Fruit fly (Drosophila melanogaster): ENCODE data around the gene CG10898.

The CG10898 gene

dm6 chr3R:11566769-11567570 lies 9.4 kb downstream of the CG10898 start, which contains the start of the genes fabp and sea (continued):
- TF ChIP-seq nerfin-1 (tag; optimal IDR thresholded peaks at IDR 0.05) (no peak), Dll (GFP tag; IDR thresholded peaks at IDR 0.05; ENCODE audit: partially characterized antibody) (0 out of 4 replicates have a peak, but pooled peaks have one; percentile 30), ind (GFP tag; optimal IDR thresholded peaks at IDR 0.05) (no peak), CG3838 (GFP tag; optimal IDR thresholded peaks at IDR 0.05) (no peak), CG11093 (GFP tag; IDR thresholded peaks at IDR 0.05) (no peak), CG14965 (GFP tag; optimal IDR thresholded peaks at IDR 0.05; ENCODE audit: borderline replicate concordance) (no peak), PHDP (tag; optimal IDR thresholded peaks at IDR 0.05) (peak; percentile 8), CG14710 (tag; optimal IDR thresholded peaks at IDR 0.05) (no peak), Abd-B (GFP tag; optimal IDR thresholded peaks at IDR 0.05) (no peak), CG3281 (GFP tag; optimal IDR thresholded peaks at IDR 0.05) (no peak), Oli (tag; optimal IDR thresholded peaks at IDR 0.05) (no peak), CkIIα-i1 (GFP tag; IDR thresholded peaks at IDR 0.05) (no peak), ERR (GFP tag; optimal IDR thresholded peaks at IDR 0.05) (no peak), grau (tag; optimal IDR thresholded peaks at IDR 0.05) (peak; percentile 17), Elba2 (GFP tag; optimal IDR thresholded peaks at IDR 0.05) (no peak), fu2 (GFP tag; optimal IDR thresholded peaks at IDR 0.05) (no peak), sqz (GFP tag; optimal IDR thresholded peaks at IDR 0.05) (no peak), Scr (GFP tag; IDR thresholded peaks at IDR 0.05; ENCODE audit: partially characterized antibody) (no peak), prd (optimal IDR thresholded peaks at IDR 0.05) (no peak), prd (GFP tag; IDR thresholded peaks at IDR 0.05) (no peak), kah (GFP tag; optimal IDR thresholded peaks at IDR 0.05) (no peak), jumu (GFP tag; optimal IDR thresholded peaks at IDR 0.05) (no peak), CG34224 (GFP tag; IDR thresholded peaks at IDR 0.05; ENCODE audit: partially characterized antibody) (peak; percentile 22; the same call in 1 of the 3 replicates), Eip74EF (GFP tag; optimal IDR thresholded peaks at IDR 0.05) (peak in 1 of 2 experiments; percentile 19), lilli (GFP tag; optimal IDR thresholded peaks at IDR 0.05) (peak; percentile 19), repo (GFP tag; optimal IDR thresholded peaks at IDR 0.05) (no peak), CG16863 (GFP tag; optimal IDR thresholded peaks at IDR 0.05) (no peak), abd-A (tag; optimal IDR thresholded peaks at IDR 0.05) (peak; percentile 59), unc-4 (GFP tag; IDR thresholded peaks at IDR 0.05; ENCODE audit: partially characterized antibody) (no peak), NC2β (GFP tag; optimal IDR thresholded peaks at IDR 0.05) (no peak), CG15696 (tag; optimal IDR thresholded peaks at IDR 0.05) (no peak), BEAF-32 (GFP tag; optimal IDR thresholded peaks at IDR 0.05) (no peak), D (optimal IDR thresholded peaks at IDR 0.05) (no peak), D (GFP tag; optimal IDR thresholded peaks at IDR 0.05) (no peak), GATAe (GFP tag; conservative IDR thresholded peaks at IDR 0.05) (no peak), Fer2 (tag; optimal IDR thresholded peaks at IDR 0.05) (no peak), sd (tag; optimal IDR thresholded peaks at IDR 0.05) (peak; percentile 85), Doc2 (GFP tag; IDR thresholded peaks at IDR 0.05) (no peak), dati (GFP tag; IDR thresholded peaks at IDR 0.05) (no peak), tx (GFP tag; optimal IDR thresholded peaks at IDR 0.05) (no peak), gro (GFP tag; optimal IDR thresholded peaks at IDR 0.05) (no peak), klu (GFP tag; IDR thresholded peaks at IDR 0.05) (no peak), CG10462 (GFP tag; optimal IDR thresholded peaks at IDR 0.05) (no peak), CG30431 (GFP tag; optimal IDR thresholded peaks at IDR 0.05) (no peak), Side (GFP tag; optimal IDR thresholded peaks at IDR 0.05) (no peak), CG2712 (tag; optimal IDR thresholded peaks at IDR 0.05) (no peak), YL-1 (GFP tag; optimal IDR thresholded peaks at IDR 0.05) (no peak), HLHmδ (GFP tag; optimal IDR thresholded peaks at IDR 0.05) (peak; percentile 6), CG16813 (GFP tag; IDR thresholded peaks at IDR 0.05; ENCODE audit: partially characterized antibody) (no peak)

Measured in whole organism, embryonic.